2 fruit fly cellular contexts compared by ENCODE assay signal in genomic region chr3R:24202723-24203122, dm6.
TF ChIP-seq lines count a peak whose summit lies in the region.

No protein-coding gene starts in this region.

- TF ChIP-seq CTCF in whole organism, embryonic (GFP tag; optimal IDR thresholded peaks at IDR 0.05; lab: Kevin White, UChicago), result no peak

TF ChIP-seq in whole organism, embryonic, 481 proteins besides CTCF, POLR2A, EP300 and RAD21:
- TF ChIP-seq vvl (GFP tag; IDR thresholded peaks at IDR 0.05; lab: Robert Waterston, UW) (peak; percentile 20; the same call in 1 of the 2 replicates), Ets65A (GFP tag; lab: Kevin White, UChicago) (peak; percentile 11), danr (GFP tag; IDR thresholded peaks at IDR 0.05; lab: Robert Waterston, UW) (no peak), Blimp-1 (GFP tag; optimal IDR thresholded peaks at IDR 0.05; lab: Kevin White, UChicago) (peak; percentile 89)

TF ChIP-seq in whole organism, prepupa, 60 proteins besides CTCF, POLR2A, EP300 and RAD21:
- TF ChIP-seq eg (GFP tag; IDR thresholded peaks at IDR 0.05; lab: Robert Waterston, UW), result peak; percentile 13; the same call in 1 of the 3 replicates
- no peak for TF ChIP-seq fd59A (GFP tag; optimal IDR thresholded peaks at IDR 0.05; lab: Kevin White, UChicago)
- no peak for TF ChIP-seq CG8319 (GFP tag; optimal IDR thresholded peaks at IDR 0.05; lab: Kevin White, UChicago)
- TF ChIP-seq Sox15 (GFP tag; optimal IDR thresholded peaks at IDR 0.05; lab: Kevin White, UChicago), result no peak
- peak; percentile 70 for TF ChIP-seq Blimp-1 (GFP tag; optimal IDR thresholded peaks at IDR 0.05; lab: Kevin White, UChicago)

Comparison
In these comparisons a context has a peak if more than half of its experiments do, and no peak if none do; other contexts are left out.
1. Of the 7 proteins assayed by ChIP-seq in both whole organism, embryonic and whole organism, prepupa: peak only in whole organism, embryonic: none; only in whole organism, prepupa: none; in both: Blimp-1; in neither: 6.